Worm (Caenorhabditis elegans) whole organism, midembryonic: ENCODE measurements around the gene igdb-1.

Experiments
- T22C8.4 ChIP-seq: fragments of 200-800 bp; sonication (Bioruptor generic); IDR thresholded peaks from 2 replicates; pipeline ENCODE4 v1.3.6; 2022; ENCODE audit warnings: missing genetic modification characterization, missing compliant biosample characterization
- klf-2 ChIP-seq: fragments of 200-800 bp; sonication (Bioruptor generic); conservative IDR thresholded peaks from 2 replicates; pipeline ENCODE4 v1.3.6; 2022; ENCODE audit warnings: missing genetic modification reagents, missing genetic modification characterization, missing compliant biosample characterization
- med-1 ChIP-seq: sonication (generic microtip); optimal IDR thresholded peaks from 2 replicates; lab custom pipeline; 2017; ENCODE audit warnings: missing genetic modification characterization, mild to moderate bottlenecking, missing compliant biosample characterization, antibody characterized with exemption, missing genetic modification reagents; ENCODE audit not compliant: insufficient read depth
- ref-1 ChIP-seq: fragments of 200-800 bp; sonication (Bioruptor generic); conservative IDR thresholded peaks from 2 replicates; pipeline ENCODE4 v1.3.6; 2022; ENCODE audit warnings: missing genetic modification reagents, missing genetic modification characterization, missing compliant biosample characterization
- ztf-29 ChIP-seq: fragments of 200-800 bp; sonication (Bioruptor generic); IDR thresholded peaks from 2 replicates; pipeline ENCODE4 v1.3.6; 2022; ENCODE audit warnings: missing genetic modification reagents, missing genetic modification characterization, missing compliant biosample characterization

DNA sequence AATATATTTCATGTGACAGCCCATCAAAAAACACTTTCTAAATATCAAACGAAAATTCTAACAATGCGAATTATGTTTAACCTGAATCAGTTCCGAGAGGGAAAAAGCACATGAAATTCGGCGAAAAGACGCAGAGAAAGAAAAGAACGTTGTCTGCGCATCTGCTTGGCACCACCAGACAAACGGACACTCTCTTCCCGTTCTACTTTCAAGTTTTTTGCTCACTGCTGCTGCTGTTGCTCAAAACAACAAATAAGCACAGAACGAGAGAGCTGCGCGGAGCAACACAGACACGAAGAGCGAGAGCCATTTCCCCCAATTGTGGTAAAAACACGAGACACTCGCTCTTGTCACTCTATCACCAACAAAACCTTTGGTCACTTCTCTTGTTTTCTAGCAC, 14.0 kb upstream of the igdb-1 start:
- no peak for TF ChIP-seq ref-1 (GFP tag; lab: Robert Waterston, UW)
- no peak for TF ChIP-seq ztf-29 (GFP tag; lab: Robert Waterston, UW)
- TF ChIP-seq T22C8.4 (GFP tag; lab: Robert Waterston, UW) = no peak
- TF ChIP-seq klf-2 (GFP tag; lab: Robert Waterston, UW) = no peak
- TF ChIP-seq med-1 = no peak
